Worm (Caenorhabditis elegans) whole organism, mixed stage, embryonic: ENCODE measurements around the gene klc-2.

Source experiments
- M03D4.4 ChIP-seq: sonication (generic microtip); optimal IDR thresholded peaks from 2 replicates; lab custom pipeline; 2017; ENCODE audit warnings: mild to moderate bottlenecking, missing genetic modification characterization, missing compliant biosample characterization
- bed-3 ChIP-seq: fragments of 200-800 bp; sonication (Bioruptor generic); optimal IDR thresholded peaks from 3 replicates; lab custom pipeline; 2018; ENCODE audit warnings: mild to moderate bottlenecking, missing genetic modification characterization, moderate library complexity, missing compliant biosample characterization
- blmp-1 ChIP-seq: fragments of 150-350 bp; optimal IDR thresholded peaks from 2 replicates; lab custom pipeline; 2014; ENCODE audit warnings: missing biosample characterization, missing genetic modification characterization
- ceh-39 ChIP-seq: fragments of 150-350 bp; optimal IDR thresholded peaks from 2 replicates; lab custom pipeline; 2014; ENCODE audit warnings: missing biosample characterization, missing genetic modification characterization
- ceh-43 ChIP-seq: fragments of 200-800 bp; sonication (Bioruptor generic); optimal IDR thresholded peaks from 2 replicates; lab custom pipeline; 2018; ENCODE audit warnings: mild to moderate bottlenecking, missing genetic modification characterization, moderate library complexity, missing compliant biosample characterization
- ceh-83 ChIP-seq: fragments of 200-800 bp; sonication (Bioruptor generic); optimal IDR thresholded peaks from 2 replicates; lab custom pipeline; 2018; ENCODE audit warnings: mild to moderate bottlenecking, missing genetic modification characterization, missing compliant biosample characterization
- ces-1 ChIP-seq: fragments of 150-350 bp; optimal IDR thresholded peaks from 2 replicates; lab custom pipeline; 2014; ENCODE audit warnings: missing biosample characterization, missing genetic modification reagents, missing genetic modification characterization
- cnd-1 ChIP-seq: fragments of 200-800 bp; sonication (Bioruptor generic); optimal IDR thresholded peaks from 2 replicates; lab custom pipeline; 2018; ENCODE audit warnings: mild to moderate bottlenecking, missing genetic modification characterization, missing compliant biosample characterization
- drap-1 ChIP-seq: fragments of 200-800 bp; sonication (Bioruptor generic); optimal IDR thresholded peaks from 3 replicates; lab custom pipeline; 2018; ENCODE audit warnings: mild to moderate bottlenecking, missing genetic modification characterization, missing compliant biosample characterization
- elt-1 ChIP-seq: sonication (generic microtip); optimal IDR thresholded peaks from 2 replicates; lab custom pipeline; 2017; ENCODE audit warnings: missing genetic modification characterization, mild to moderate bottlenecking, missing compliant biosample characterization, antibody characterized with exemption, moderate library complexity, borderline replicate concordance; ENCODE audit not compliant: insufficient read depth
- elt-3 ChIP-seq: fragments of 150-350 bp; optimal IDR thresholded peaks from 2 replicates; lab custom pipeline; 2014; ENCODE audit warnings: missing biosample characterization, missing genetic modification characterization
- flh-1 ChIP-seq: fragments of 200-800 bp; sonication (Bioruptor generic); optimal IDR thresholded peaks from 2 replicates; lab custom pipeline; 2018; ENCODE audit warnings: mild to moderate bottlenecking, missing genetic modification characterization, moderate library complexity, missing compliant biosample characterization
- ham-2 ChIP-seq: fragments of 200-800 bp; sonication (Bioruptor generic); optimal IDR thresholded peaks from 2 replicates; lab custom pipeline; 2018; ENCODE audit warnings: mild to moderate bottlenecking, missing genetic modification characterization, missing compliant biosample characterization
- hlh-1 ChIP-seq: fragments of 150-350 bp; optimal IDR thresholded peaks from 2 replicates; lab custom pipeline; 2014; ENCODE audit warnings: missing biosample characterization, missing genetic modification reagents, missing genetic modification characterization
- lin-13 ChIP-seq: fragments of 150-350 bp; optimal IDR thresholded peaks from 2 replicates; lab custom pipeline; 2014; ENCODE audit warnings: missing biosample characterization, missing genetic modification characterization
- lin-32 ChIP-seq: fragments of 200-800 bp; sonication (Bioruptor generic); optimal IDR thresholded peaks from 2 replicates; lab custom pipeline; 2018; ENCODE audit warnings: mild to moderate bottlenecking, missing genetic modification characterization, missing compliant biosample characterization
- lsy-2 ChIP-seq: fragments of 150-350 bp; optimal IDR thresholded peaks from 2 replicates; lab custom pipeline; 2014; ENCODE audit warnings: missing biosample characterization, missing genetic modification characterization
- mab-5 ChIP-seq: fragments of 150-350 bp; optimal IDR thresholded peaks from 2 replicates; lab custom pipeline; 2014; ENCODE audit warnings: missing biosample characterization, missing genetic modification characterization
- mep-1 ChIP-seq: fragments of 150-350 bp; optimal IDR thresholded peaks from 2 replicates; lab custom pipeline; 2017; ENCODE audit warnings: missing biosample characterization, missing genetic modification reagents, missing genetic modification characterization, inconsistent platforms
- mls-2 ChIP-seq: sonication (generic microtip); optimal IDR thresholded peaks from 2 replicates; lab custom pipeline; 2016; ENCODE audit warnings: mild to moderate bottlenecking, missing genetic modification characterization, moderate library complexity, missing compliant biosample characterization
- nhr-12 ChIP-seq: fragments of 150-350 bp; optimal IDR thresholded peaks from 2 replicates; lab custom pipeline; 2014; ENCODE audit warnings: missing biosample characterization, missing genetic modification characterization
- nhr-2 ChIP-seq: fragments of 150-350 bp; optimal IDR thresholded peaks from 2 replicates; lab custom pipeline; 2014; ENCODE audit warnings: missing biosample characterization, missing genetic modification characterization
- nhr-237 ChIP-seq: fragments of 150-350 bp; optimal IDR thresholded peaks from 2 replicates; lab custom pipeline; 2014; ENCODE audit warnings: missing biosample characterization, missing genetic modification characterization
- nhr-28 ChIP-seq: fragments of 150-350 bp; optimal IDR thresholded peaks from 2 replicates; lab custom pipeline; 2014; ENCODE audit warnings: missing biosample characterization, missing genetic modification characterization
- nhr-76 ChIP-seq: sonication (generic microtip); optimal IDR thresholded peaks from 2 replicates; lab custom pipeline; 2017; ENCODE audit warnings: missing biosample characterization, missing genetic modification characterization
- pha-4 ChIP-seq: fragments of 150-350 bp; optimal IDR thresholded peaks from 2 replicates; lab custom pipeline; 2018; ENCODE audit warnings: missing biosample characterization, missing genetic modification reagents, missing genetic modification characterization
- sem-2 ChIP-seq: fragments of 200-800 bp; sonication (Bioruptor generic); optimal IDR thresholded peaks from 2 replicates; lab custom pipeline; 2018; ENCODE audit warnings: mild to moderate bottlenecking, missing genetic modification characterization, missing compliant biosample characterization
- snpc-4 ChIP-seq: fragments of 150-350 bp; optimal IDR thresholded peaks from 2 replicates; lab custom pipeline; 2014; ENCODE audit warnings: missing biosample characterization, missing genetic modification characterization
- sptf-1 ChIP-seq: sonication (generic microtip); optimal IDR thresholded peaks from 2 replicates; lab custom pipeline; 2017; ENCODE audit warnings: mild to moderate bottlenecking, missing genetic modification characterization, moderate library complexity, missing compliant biosample characterization
- tbx-8 ChIP-seq: fragments of 200-800 bp; sonication (Bioruptor generic); optimal IDR thresholded peaks from 2 replicates; lab custom pipeline; 2018; ENCODE audit warnings: mild to moderate bottlenecking, missing genetic modification characterization, moderate library complexity, missing compliant biosample characterization
- unc-120 ChIP-seq: sonication (generic microtip); optimal IDR thresholded peaks from 2 replicates; lab custom pipeline; 2017; ENCODE audit warnings: missing genetic modification characterization, missing compliant biosample characterization; ENCODE audit not compliant: poor library complexity, severe bottlenecking
- unc-39 ChIP-seq: fragments of 150-350 bp; optimal IDR thresholded peaks from 2 replicates; lab custom pipeline; 2014; ENCODE audit warnings: missing biosample characterization, missing genetic modification characterization
- unc-62 ChIP-seq: fragments of 150-350 bp; optimal IDR thresholded peaks from 2 replicates; lab custom pipeline; 2014; ENCODE audit warnings: missing biosample characterization, missing genetic modification reagents, missing genetic modification characterization
- zip-8 ChIP-seq: fragments of 150-350 bp; optimal IDR thresholded peaks from 2 replicates; lab custom pipeline; 2014; ENCODE audit warnings: missing biosample characterization, missing genetic modification characterization
- ztf-11 ChIP-seq: fragments of 150-350 bp; optimal IDR thresholded peaks from 2 replicates; lab custom pipeline; 2014; ENCODE audit warnings: missing biosample characterization, missing genetic modification characterization

klc-2 gene

DNA sequence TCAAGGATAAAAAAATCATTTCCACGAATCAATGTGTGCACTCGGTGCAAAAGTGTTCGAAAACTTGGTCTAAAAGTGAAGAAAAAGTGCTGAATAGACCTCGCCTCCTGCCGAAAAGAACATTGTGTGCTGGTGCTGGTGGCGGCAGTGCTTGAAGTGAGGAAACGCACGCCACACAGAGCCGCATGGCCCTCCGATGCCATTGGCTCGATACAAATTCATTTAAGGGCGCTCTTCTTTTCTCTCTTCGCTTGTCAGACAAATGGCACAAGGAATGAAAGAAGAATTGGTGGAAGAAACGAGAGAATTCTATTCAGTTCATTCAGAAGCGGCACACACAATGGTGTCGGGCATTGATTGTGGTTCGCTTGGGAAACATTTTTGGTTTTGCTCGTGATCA is 1.1 kb upstream of the klc-2 start:
- TF ChIP-seq ces-1 (GFP tag; lab: Kevin White, UChicago): peak; percentile 93
- TF ChIP-seq lin-32 (GFP tag; lab: Kevin White, UChicago): no peak

DNA sequence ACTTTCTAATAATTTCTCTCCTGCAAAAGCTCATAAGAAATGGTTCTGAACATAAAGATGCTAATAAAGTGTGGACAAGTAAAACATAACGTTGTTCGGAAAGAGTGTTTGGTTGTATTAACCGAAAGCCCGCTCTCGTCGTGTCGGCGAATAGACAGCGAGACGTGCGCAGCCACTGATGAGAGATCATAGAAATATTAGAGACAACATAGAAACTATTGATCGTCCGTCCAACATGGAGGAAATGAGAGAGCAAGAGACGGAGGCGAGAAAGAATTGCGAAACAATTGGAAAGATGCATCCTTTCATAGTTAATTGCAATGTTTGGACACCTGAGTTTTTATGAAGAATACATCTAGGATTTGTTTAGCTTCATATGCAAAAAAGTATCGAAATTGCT is 695 bp downstream of the klc-2 start:
- TF ChIP-seq snpc-4: no peak
- no peak for TF ChIP-seq sptf-1 (tag; lab: Kevin White, UChicago)
- no peak for TF ChIP-seq zip-8 (tag; lab: Kevin White, UChicago)
- no peak for TF ChIP-seq flh-1 (GFP tag; lab: Kevin White, UChicago)
- peak; percentile 69 for TF ChIP-seq mls-2 (tag; lab: Kevin White, UChicago)
- no peak for TF ChIP-seq ceh-43 (GFP tag; lab: Kevin White, UChicago)
- TF ChIP-seq tbx-8 (GFP tag; lab: Kevin White, UChicago): no peak
- TF ChIP-seq mab-5 (tag; lab: Kevin White, UChicago): no peak
- TF ChIP-seq cnd-1 (tag; lab: Kevin White, UChicago): no peak
- TF ChIP-seq hlh-1 (tag; lab: Kevin White, UChicago): no peak
- no peak for TF ChIP-seq lin-32 (GFP tag; lab: Kevin White, UChicago)
- TF ChIP-seq ces-1 (GFP tag; lab: Kevin White, UChicago): peak; percentile 63
- no peak for TF ChIP-seq drap-1 (GFP tag; lab: Kevin White, UChicago)
- peak; percentile 55 for TF ChIP-seq lsy-2 (tag; lab: Kevin White, UChicago)
- TF ChIP-seq elt-1 (tag; lab: Kevin White, UChicago): no peak
- no peak for TF ChIP-seq ceh-83 (GFP tag; lab: Kevin White, UChicago)
- no peak for TF ChIP-seq blmp-1
- TF ChIP-seq nhr-2 (tag; lab: Kevin White, UChicago): no peak
- TF ChIP-seq ceh-39 (tag; lab: Kevin White, UChicago): no peak
- peak; percentile 70 for TF ChIP-seq pha-4 (tag; lab: Kevin White, UChicago)
- TF ChIP-seq M03D4.4 (tag; lab: Kevin White, UChicago): no peak
- TF ChIP-seq ham-2 (GFP tag; lab: Kevin White, UChicago): peak; percentile 81
- TF ChIP-seq mep-1 (tag; lab: Kevin White, UChicago): peak; percentile 48
- peak; percentile 56 for TF ChIP-seq unc-120
- TF ChIP-seq nhr-28 (tag; lab: Kevin White, UChicago): no peak
- no peak for TF ChIP-seq unc-39 (tag; lab: Kevin White, UChicago)
- TF ChIP-seq sem-2: no peak
- TF ChIP-seq nhr-237: peak; percentile 2
- TF ChIP-seq bed-3 (GFP tag; lab: Kevin White, UChicago): no peak
- TF ChIP-seq ztf-11: no peak
- TF ChIP-seq elt-3: peak; percentile 54
- TF ChIP-seq unc-62 (GFP tag; lab: Kevin White, UChicago): peak; percentile 32
- no peak for TF ChIP-seq nhr-76 (tag; lab: Kevin White, UChicago)
- TF ChIP-seq nhr-12: no peak
- no peak for TF ChIP-seq lin-13 (tag; lab: Kevin White, UChicago)

DNA sequence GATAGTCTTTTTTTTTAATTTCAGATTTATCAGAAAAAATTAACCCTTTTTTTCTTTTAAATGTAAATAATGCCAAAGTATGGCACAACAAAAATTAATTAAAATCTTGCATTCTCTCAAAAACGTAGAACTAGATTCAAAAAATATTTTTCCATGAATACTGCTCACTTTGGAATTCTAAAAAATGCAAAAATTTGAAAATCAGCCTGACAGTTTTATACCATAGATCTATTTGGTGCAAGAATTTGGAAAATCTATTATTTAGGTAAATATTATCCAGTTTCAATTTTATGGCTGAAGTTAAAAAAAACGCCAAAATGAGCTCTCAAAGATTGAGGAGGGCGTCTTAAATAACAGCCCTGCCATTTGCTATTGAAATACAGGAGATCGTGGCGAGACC is 1.5 kb downstream of the klc-2 start:
- no peak for TF ChIP-seq M03D4.4 (tag; lab: Kevin White, UChicago)
- no peak for TF ChIP-seq pha-4 (tag; lab: Kevin White, UChicago)
- no peak for TF ChIP-seq nhr-12
- TF ChIP-seq ham-2 (GFP tag; lab: Kevin White, UChicago): no peak
- TF ChIP-seq bed-3 (GFP tag; lab: Kevin White, UChicago): no peak
- TF ChIP-seq tbx-8 (GFP tag; lab: Kevin White, UChicago): no peak
- TF ChIP-seq, all 35 proteins: peak for 0

DNA sequence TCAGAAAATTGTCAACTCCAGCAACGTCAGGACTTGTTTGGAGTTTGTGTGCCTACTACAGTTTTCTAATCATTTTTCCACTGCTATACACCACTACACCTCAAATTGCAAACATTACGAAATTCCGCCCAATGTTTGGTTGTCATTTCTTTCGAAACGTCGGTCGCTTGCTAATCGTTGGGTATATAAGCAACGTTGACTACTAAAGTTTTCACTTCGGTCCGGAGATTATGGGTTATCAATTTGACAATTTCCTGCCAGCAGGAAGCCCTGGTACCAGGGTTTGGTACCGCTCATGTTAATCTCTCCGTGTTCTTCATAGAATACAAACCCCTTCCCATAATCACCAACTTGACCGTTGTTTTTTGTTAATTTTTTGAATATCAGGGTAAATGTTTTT is 5.2 kb downstream of the klc-2 start:
- TF ChIP-seq cnd-1 (tag; lab: Kevin White, UChicago) (no peak), snpc-4 (no peak), flh-1 (GFP tag; lab: Kevin White, UChicago) (no peak), sem-2 (no peak), hlh-1 (tag; lab: Kevin White, UChicago) (no peak), blmp-1 (no peak), tbx-8 (GFP tag; lab: Kevin White, UChicago) (no peak), ceh-39 (tag; lab: Kevin White, UChicago) (no peak), unc-120 (no peak), lin-32 (GFP tag; lab: Kevin White, UChicago) (no peak), nhr-2 (tag; lab: Kevin White, UChicago) (no peak), mep-1 (tag; lab: Kevin White, UChicago) (no peak), sptf-1 (tag; lab: Kevin White, UChicago) (no peak), bed-3 (GFP tag; lab: Kevin White, UChicago) (no peak), M03D4.4 (tag; lab: Kevin White, UChicago) (no peak)
